Fruit fly (Drosophila melanogaster): Measurements from ENCODE around the gene Gen.

Gene Gen

DNA sequence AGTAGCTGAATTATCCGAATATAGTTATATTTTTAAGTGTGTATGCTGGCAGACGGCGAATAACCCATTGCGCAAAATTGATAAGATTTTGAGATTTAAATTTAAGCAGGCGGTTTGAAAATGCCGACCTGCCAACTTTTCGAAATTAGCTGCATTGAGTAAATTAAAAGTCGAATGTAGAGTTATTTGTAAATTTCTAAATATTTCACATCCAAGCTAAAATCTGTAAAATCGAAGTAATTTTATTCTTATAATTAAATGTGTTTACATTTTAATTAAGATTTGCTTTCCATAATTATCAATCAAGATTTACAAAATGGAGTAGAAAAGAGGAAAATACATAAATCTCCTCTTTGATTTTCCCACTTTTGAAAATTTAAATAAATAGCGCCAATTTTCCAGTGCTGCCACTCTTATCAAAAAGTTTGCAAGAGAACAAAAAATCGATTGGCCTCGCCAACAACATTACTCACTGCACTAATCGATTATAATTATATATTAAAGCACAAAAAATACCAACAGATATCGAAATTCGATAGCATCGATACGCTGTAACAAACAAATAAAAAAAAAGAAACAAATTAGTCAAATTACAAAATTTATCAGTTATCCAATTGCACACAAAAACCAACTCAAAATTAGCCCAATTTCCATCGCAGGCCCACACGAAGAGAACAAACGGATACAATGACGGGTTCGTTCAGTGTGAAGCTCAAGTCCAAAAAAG, 18.3 kb downstream of the Gen start, which contains the start of gene Yod1:
Gene Yod1, plus strand, starts transcription at position 168 of the 727 bp plus-strand sequence.
- TF ChIP-seq Jra (GFP tag; optimal IDR thresholded peaks at IDR 0.05) (peak; percentile 0), Vsx2 (GFP tag; optimal IDR thresholded peaks at IDR 0.05; ENCODE audit: partially characterized antibody) (no peak), rgr (GFP tag; optimal IDR thresholded peaks at IDR 0.05) (no peak), h (GFP tag; optimal IDR thresholded peaks at IDR 0.05) (no peak), sage (GFP tag; optimal IDR thresholded peaks at IDR 0.05) (peak; percentile 28), fru (GFP tag; optimal IDR thresholded peaks at IDR 0.05) (peak; percentile 1), HLH106 (tag; optimal IDR thresholded peaks at IDR 0.05) (no peak)

DNA sequence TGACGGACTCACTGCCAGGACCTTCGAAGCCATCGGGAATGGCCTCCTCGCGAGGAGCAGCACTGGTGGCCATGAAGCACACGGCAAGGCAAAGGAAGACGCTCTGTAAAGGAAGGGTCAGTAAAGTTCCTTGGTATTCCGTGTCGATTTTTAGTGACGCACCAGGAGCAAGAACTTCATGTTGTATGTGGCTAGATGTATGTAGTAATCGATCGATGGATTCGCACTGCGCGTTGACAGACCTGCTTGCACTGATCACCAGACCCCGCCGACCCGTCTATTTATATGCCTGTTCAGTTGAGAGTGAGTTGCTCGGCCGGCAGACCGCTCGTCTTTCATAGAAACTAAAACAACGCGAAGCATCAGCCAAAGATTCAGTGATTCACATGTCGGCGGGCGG, 19.2 kb downstream of the Gen start, which contains the start of gene CG15213:
Gene CG15213, minus strand, starts transcription at position 255 of the 400 bp plus-strand sequence.
- TF ChIP-seq GATAd (GFP tag; optimal IDR thresholded peaks at IDR 0.05) (no peak), Dif (GFP tag; optimal IDR thresholded peaks at IDR 0.05; ENCODE audit: partially characterized antibody) (no peak), lola (GFP tag; optimal IDR thresholded peaks at IDR 0.05) (no peak), br (GFP tag; optimal IDR thresholded peaks at IDR 0.05) (no peak), dsf (GFP tag; optimal IDR thresholded peaks at IDR 0.05; ENCODE audit: borderline replicate concordance) (no peak), Hr83 (GFP tag; optimal IDR thresholded peaks at IDR 0.05; ENCODE audit: poor library complexity, severe bottlenecking) (no peak), fru (GFP tag; optimal IDR thresholded peaks at IDR 0.05) (no peak), Jra (GFP tag; optimal IDR thresholded peaks at IDR 0.05) (no peak), CrebA (GFP tag; optimal IDR thresholded peaks at IDR 0.05; ENCODE audit: borderline replicate concordance) (no peak)

DNA sequence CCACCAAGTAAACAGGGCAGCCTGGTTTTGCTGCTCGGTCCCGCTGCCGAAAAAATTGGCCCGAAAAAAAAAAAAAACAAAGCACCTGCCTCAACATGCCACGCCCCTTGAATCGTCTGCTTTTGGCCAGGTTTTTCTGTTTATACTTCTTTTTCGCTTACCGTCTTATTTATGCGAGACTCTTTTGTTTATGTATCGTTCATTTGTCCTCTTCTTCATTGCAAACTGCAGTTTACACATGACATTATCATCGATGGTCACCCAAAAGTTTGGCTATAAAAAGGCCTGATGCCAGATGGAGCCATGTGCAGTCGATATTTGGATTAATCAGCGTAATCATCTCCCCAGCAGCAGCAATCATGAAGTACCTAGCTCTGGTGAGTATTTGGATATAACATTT, 20.9 kb downstream of the Gen start, which contains the start of gene CG15212:
Gene CG15212, plus strand, starts transcription at position 301 of the 400 bp plus-strand sequence.
- no peak for TF ChIP-seq foxo (GFP tag; optimal IDR thresholded peaks at IDR 0.05)
- TF ChIP-seq Hr83 (GFP tag; optimal IDR thresholded peaks at IDR 0.05; ENCODE audit: poor library complexity, severe bottlenecking): no peak
- TF ChIP-seq Myc (optimal IDR thresholded peaks at IDR 0.05): no peak
- no peak for TF ChIP-seq CG32264 (GFP tag; optimal IDR thresholded peaks at IDR 0.05)
- TF ChIP-seq N (GFP tag; optimal IDR thresholded peaks at IDR 0.05): no peak
- no peak for TF ChIP-seq CG9705 (GFP tag; optimal IDR thresholded peaks at IDR 0.05)

- no peak for TF ChIP-seq h (GFP tag; optimal IDR thresholded peaks at IDR 0.05)
- no peak for TF ChIP-seq Sp1 (GFP tag; optimal IDR thresholded peaks at IDR 0.05)
- no peak for TF ChIP-seq OdsH (GFP tag; optimal IDR thresholded peaks at IDR 0.05)
- no peak for TF ChIP-seq sage (GFP tag; optimal IDR thresholded peaks at IDR 0.05)
- no peak for TF ChIP-seq brk (GFP tag; optimal IDR thresholded peaks at IDR 0.05)
- no peak for TF ChIP-seq lola (GFP tag; optimal IDR thresholded peaks at IDR 0.05)
- TF ChIP-seq rgr (GFP tag; optimal IDR thresholded peaks at IDR 0.05): no peak
- no peak for TF ChIP-seq Abd-B (GFP tag; optimal IDR thresholded peaks at IDR 0.05)
- no peak for TF ChIP-seq N (GFP tag; optimal IDR thresholded peaks at IDR 0.05)
- no peak for TF ChIP-seq HLH106 (tag; optimal IDR thresholded peaks at IDR 0.05)
- TF ChIP-seq Dfd (GFP tag; optimal IDR thresholded peaks at IDR 0.05): no peak
- TF ChIP-seq dsf (GFP tag; optimal IDR thresholded peaks at IDR 0.05; ENCODE audit: borderline replicate concordance): no peak
Observed at dm6 chr3L:5130508-5130907, 21.7 kb downstream of the Gen start.

DNA sequence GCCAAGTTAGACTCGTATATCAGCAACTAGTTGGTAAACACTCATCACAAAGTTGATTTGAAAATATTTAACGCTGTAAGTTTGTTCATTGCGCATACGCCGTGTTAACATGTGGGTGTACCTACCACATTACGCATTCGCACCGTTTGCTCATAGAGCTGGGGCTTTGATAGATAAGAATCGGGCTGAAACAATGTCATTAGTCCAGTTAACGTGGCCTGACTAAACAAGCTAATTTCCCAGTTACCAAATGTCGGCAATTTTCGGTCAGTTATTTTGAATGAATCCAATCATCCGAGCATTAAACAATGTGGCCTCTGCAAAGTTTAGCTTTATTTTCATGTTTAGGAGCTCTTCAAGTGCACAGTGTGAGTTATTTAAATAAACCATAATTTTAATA, 23.0 kb downstream of the Gen start, which contains the start of gene CG4597:
Gene CG4597, plus strand, starts transcription at position 301 of the 400 bp plus-strand sequence.
- no peak for TF ChIP-seq usp (GFP tag; optimal IDR thresholded peaks at IDR 0.05)
- TF ChIP-seq dsf (GFP tag; optimal IDR thresholded peaks at IDR 0.05; ENCODE audit: borderline replicate concordance): no peak
- no peak for TF ChIP-seq Myc (optimal IDR thresholded peaks at IDR 0.05)
- no peak for TF ChIP-seq Dif (GFP tag; optimal IDR thresholded peaks at IDR 0.05; ENCODE audit: partially characterized antibody)
- no peak for TF ChIP-seq woc (GFP tag; optimal IDR thresholded peaks at IDR 0.05)
- no peak for TF ChIP-seq rgr (GFP tag; optimal IDR thresholded peaks at IDR 0.05)

DNA sequence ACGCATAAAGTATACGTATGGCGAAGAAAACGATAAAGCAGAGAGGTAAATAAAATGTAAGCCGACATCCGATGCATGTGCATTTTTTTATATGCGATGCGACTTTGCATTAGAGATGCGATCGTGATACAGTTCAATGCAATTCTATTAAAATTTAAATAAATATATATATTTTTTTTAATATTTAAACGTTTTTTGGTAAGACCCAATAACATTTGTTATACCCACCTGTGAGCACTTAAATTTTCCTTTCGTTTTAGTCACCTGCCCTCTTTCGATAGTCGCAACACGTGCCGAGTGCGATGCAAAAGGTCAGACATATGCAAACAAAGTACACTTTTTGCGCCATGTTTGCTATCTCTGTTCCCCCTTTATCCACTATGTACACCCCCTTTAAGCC, 24.0 kb downstream of the Gen start:
- TF ChIP-seq HLH106 (tag; optimal IDR thresholded peaks at IDR 0.05): peak; percentile 16
- peak; percentile 65 for TF ChIP-seq psq (GFP tag; optimal IDR thresholded peaks at IDR 0.05)
- no peak for TF ChIP-seq CG9705 (GFP tag; optimal IDR thresholded peaks at IDR 0.05)
- TF ChIP-seq fru (GFP tag; optimal IDR thresholded peaks at IDR 0.05): peak; percentile 18
- TF ChIP-seq foxo (GFP tag; optimal IDR thresholded peaks at IDR 0.05): peak in 1 of 2 experiments; percentile 39
- no peak for TF ChIP-seq dsf (GFP tag; optimal IDR thresholded peaks at IDR 0.05; ENCODE audit: borderline replicate concordance)
- peak; percentile 16 for TF ChIP-seq h (GFP tag; optimal IDR thresholded peaks at IDR 0.05)
